Worm (Caenorhabditis elegans): ENCODE data around the gene F26F4.6.

DNA sequence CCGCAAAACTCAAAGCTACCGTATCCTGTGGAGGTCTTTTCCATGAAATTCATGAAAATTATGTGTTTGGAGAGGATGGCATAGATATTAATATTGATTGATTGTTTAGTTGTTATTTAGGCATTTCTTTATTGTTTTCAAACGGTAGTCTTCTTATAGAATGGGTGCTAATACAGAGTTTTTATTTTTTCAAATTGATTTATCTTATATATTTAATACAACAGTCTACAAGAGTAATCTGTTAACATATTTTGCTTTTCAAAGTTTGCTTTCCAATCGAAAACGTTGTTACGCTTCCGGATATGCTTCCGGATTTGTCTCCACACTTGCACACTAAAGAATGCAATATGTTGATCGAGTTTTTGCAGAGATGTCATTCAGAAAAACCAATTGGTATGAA, 26.7 kb downstream of the F26F4.6 start, which contains the start of gene C35D10.17:
- no peak for TF ChIP-seq aly-2 (tag; optimal IDR thresholded peaks at IDR 0.05)
- no peak for TF ChIP-seq gmeb-1 (tag; optimal IDR thresholded peaks at IDR 0.05)
- no peak for TF ChIP-seq nhr-11 (tag; optimal IDR thresholded peaks at IDR 0.05)
- TF ChIP-seq lin-39 (tag; optimal IDR thresholded peaks at IDR 0.05): no peak
- no peak for TF ChIP-seq snpc-4 (tag; optimal IDR thresholded peaks at IDR 0.05)
